Fruit fly (Drosophila melanogaster): Measurements from ENCODE around the gene NijA.

Gene NijA

dm6 chr3L:10734561-10734960 lies 37.9 kb upstream of the NijA start (continued):
- TF ChIP-seq sens-2 (GFP tag; IDR thresholded peaks at IDR 0.05) (peak; percentile 32; the same call in 1 of the 2 replicates), CG10431 (GFP tag; optimal IDR thresholded peaks at IDR 0.05) (peak; percentile 32), Sox100B (GFP tag; optimal IDR thresholded peaks at IDR 0.05) (peak; percentile 15), Med (GFP tag) (peak; percentile 68), Hey (tag; optimal IDR thresholded peaks at IDR 0.05) (peak; percentile 57), ken (GFP tag; IDR thresholded peaks at IDR 0.05) (peak; percentile 41; the same call in 1 of the 3 replicates), Oaz (GFP tag; IDR thresholded peaks at IDR 0.05) (peak; percentile 18; the same call in 1 of the 2 replicates), CG11398 (GFP tag; optimal IDR thresholded peaks at IDR 0.05) (peak; percentile 10), HHEX (GFP tag; optimal IDR thresholded peaks at IDR 0.05) (peak; percentile 49), CG8944 (GFP tag; optimal IDR thresholded peaks at IDR 0.05) (no peak), Fer3 (tag; optimal IDR thresholded peaks at IDR 0.05) (peak; percentile 25), dysf (GFP tag; IDR thresholded peaks at IDR 0.05) (peak; percentile 11; the same call in 1 of the 3 replicates), CG31224 (GFP tag; IDR thresholded peaks at IDR 0.05) (0 out of 2 replicates have a peak, but pooled peaks have one; percentile 14), CG8290 (GFP tag; optimal IDR thresholded peaks at IDR 0.05) (no peak), CG8290 (tag; optimal IDR thresholded peaks at IDR 0.05) (peak in 1 of 2 experiments; percentile 51), Lhr (GFP tag; optimal IDR thresholded peaks at IDR 0.05) (peak; percentile 21), MTF-1 (GFP tag; optimal IDR thresholded peaks at IDR 0.05; ENCODE audit: borderline replicate concordance) (peak; percentile 35), CG15696 (tag; optimal IDR thresholded peaks at IDR 0.05) (no peak), sr (GFP tag; IDR thresholded peaks at IDR 0.05) (peak; percentile 42; the same call in 1 of the 3 replicates), Bgb (GFP tag; IDR thresholded peaks at IDR 0.05; ENCODE audit: partially characterized antibody) (no peak), stwl (tag; optimal IDR thresholded peaks at IDR 0.05) (peak; percentile 18), CG13296 (GFP tag; optimal IDR thresholded peaks at IDR 0.05) (peak; percentile 54), YL-1 (GFP tag; optimal IDR thresholded peaks at IDR 0.05) (no peak), CG34376 (GFP tag; optimal IDR thresholded peaks at IDR 0.05) (peak; percentile 11), pfk (GFP tag; optimal IDR thresholded peaks at IDR 0.05) (peak; percentile 27), CG6654 (GFP tag; optimal IDR thresholded peaks at IDR 0.05) (peak; percentile 18), ap (GFP tag; IDR thresholded peaks at IDR 0.05) (peak; percentile 51; the same call in 1 of the 2 replicates), CG17612 (GFP tag; IDR thresholded peaks at IDR 0.05) (no peak), CG7987 (GFP tag; optimal IDR thresholded peaks at IDR 0.05) (peak; percentile 65), CG17385 (GFP tag; optimal IDR thresholded peaks at IDR 0.05) (peak; percentile 73), mirr (GFP tag; optimal IDR thresholded peaks at IDR 0.05) (peak; percentile 56), CG6813 (GFP tag; optimal IDR thresholded peaks at IDR 0.05) (peak; percentile 44), CG17568 (GFP tag; optimal IDR thresholded peaks at IDR 0.05) (peak; percentile 6), sc (optimal IDR thresholded peaks at IDR 0.05) (no peak), sc (GFP tag; optimal IDR thresholded peaks at IDR 0.05) (no peak)

- peak; percentile 33; the same call in 1 of the 2 replicates for TF ChIP-seq CG9215 (GFP tag; IDR thresholded peaks at IDR 0.05)
- TF ChIP-seq row (GFP tag; IDR thresholded peaks at IDR 0.05), result peak; percentile 55; the same call in 2 of the 3 replicates
- TF ChIP-seq Poxn (GFP tag; IDR thresholded peaks at IDR 0.05), result no peak
- TF ChIP-seq slbo (GFP tag; IDR thresholded peaks at IDR 0.05), result peak; percentile 65
- TF ChIP-seq dysf (GFP tag; IDR thresholded peaks at IDR 0.05), result peak; percentile 26; the same call in 1 of the 3 replicates
- no peak for TF ChIP-seq onecut (GFP tag; IDR thresholded peaks at IDR 0.05)
- 0 out of 2 replicates have a peak, but pooled peaks have one; percentile 6 for TF ChIP-seq ranshi (GFP tag; IDR thresholded peaks at IDR 0.05)
- peak; percentile 16 for TF ChIP-seq Med (GFP tag)
- no peak for TF ChIP-seq CG1233 (GFP tag; optimal IDR thresholded peaks at IDR 0.05)
- TF ChIP-seq CG13424 (tag; optimal IDR thresholded peaks at IDR 0.05), result no peak
- TF ChIP-seq Rfx (GFP tag; IDR thresholded peaks at IDR 0.05), result 0 out of 2 replicates have a peak, but pooled peaks have one; percentile 41
- no peak for TF ChIP-seq scrt (GFP tag; optimal IDR thresholded peaks at IDR 0.05)
- peak; percentile 7 for TF ChIP-seq grau (tag; optimal IDR thresholded peaks at IDR 0.05)
- no peak for TF ChIP-seq hkb (optimal IDR thresholded peaks at IDR 0.05)
- TF ChIP-seq hkb (GFP tag; IDR thresholded peaks at IDR 0.05), result peak; percentile 36; the same call in 1 of the 2 replicates
- no peak for TF ChIP-seq cato (GFP tag; optimal IDR thresholded peaks at IDR 0.05; ENCODE audit: borderline replicate concordance)
- TF ChIP-seq CG12942 (GFP tag; optimal IDR thresholded peaks at IDR 0.05), result no peak
- no peak for TF ChIP-seq crp (GFP tag; optimal IDR thresholded peaks at IDR 0.05)
Observed at dm6 chr3L:10733502-10733901, 36.8 kb upstream of the NijA start.
